Fruit fly (Drosophila melanogaster) whole organism, wandering third instar larva: Measurements from ENCODE around the gene CG31381.

Experiments used
- GATAd ChIP-seq: sonication (Bioruptor generic); optimal IDR thresholded peaks from 2 replicates; lab custom pipeline; 2016; ENCODE audit warnings: missing biosample characterization, missing genetic modification characterization
- Hnf4 ChIP-seq: fragments of 200-800 bp; sonication (Bioruptor generic); optimal IDR thresholded peaks from 2 replicates; lab custom pipeline; 2016; ENCODE audit warnings: missing biosample characterization, mild to moderate bottlenecking, missing genetic modification characterization
- Hr83 ChIP-seq: fragments of 200-300 bp; sonication (Bioruptor generic); optimal IDR thresholded peaks from 2 replicates; lab custom pipeline; 2016; ENCODE audit warnings: missing biosample characterization, mild to moderate bottlenecking, missing genetic modification characterization, moderate library complexity; ENCODE audit not compliant: poor library complexity, severe bottlenecking
- lola ChIP-seq: fragments of >200 bp; optimal IDR thresholded peaks from 2 replicates; lab custom pipeline; 2017; ENCODE audit warnings: missing biosample characterization, missing genetic modification characterization
- sv ChIP-seq: fragments of 200-800 bp; sonication (Bioruptor generic); optimal IDR thresholded peaks from 3 replicates; lab custom pipeline; 2016; ENCODE audit warnings: missing biosample characterization, missing genetic modification characterization

dm6 chr3R:24845952-24846848, 30.6 kb upstream of the CG31381 start:
- TF ChIP-seq sv (GFP tag; lab: Kevin White, UChicago) (no peak), lola (no peak), Hnf4 (GFP tag; lab: Kevin White, UChicago) (no peak), GATAd (GFP tag; lab: Kevin White, UChicago) (no peak), Hr83 (GFP tag; lab: Kevin White, UChicago) (no peak)
